Fruit fly (Drosophila melanogaster): ENCODE data around the gene CG6656.

The CG6656 gene

DNA sequence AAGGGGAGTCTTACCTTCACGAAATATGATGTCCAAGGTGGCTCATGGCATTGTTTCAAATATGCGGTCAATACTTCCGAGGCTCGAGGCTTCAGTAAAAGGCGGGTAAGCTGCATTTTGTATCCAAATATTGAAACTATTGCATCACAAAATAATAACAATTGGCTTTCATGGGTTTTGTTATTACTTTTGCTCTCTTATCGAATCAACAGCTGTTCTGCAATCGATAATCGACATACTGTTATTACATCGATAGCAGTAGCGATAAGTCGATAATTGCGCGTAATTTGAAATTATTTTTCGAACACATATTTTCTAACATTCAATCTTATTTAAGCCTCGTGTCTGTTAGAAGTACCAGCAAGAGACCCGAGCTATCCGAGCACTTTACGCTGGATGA lies 3.4 kb downstream of the CG6656 start, which contains the start of gene CG34148:
Gene CG34148 (minus strand): TSS at position 214 of the 400 bp plus-strand sequence.
- no peak for TF ChIP-seq Hr39 (GFP tag; optimal IDR thresholded peaks at IDR 0.05)

DNA sequence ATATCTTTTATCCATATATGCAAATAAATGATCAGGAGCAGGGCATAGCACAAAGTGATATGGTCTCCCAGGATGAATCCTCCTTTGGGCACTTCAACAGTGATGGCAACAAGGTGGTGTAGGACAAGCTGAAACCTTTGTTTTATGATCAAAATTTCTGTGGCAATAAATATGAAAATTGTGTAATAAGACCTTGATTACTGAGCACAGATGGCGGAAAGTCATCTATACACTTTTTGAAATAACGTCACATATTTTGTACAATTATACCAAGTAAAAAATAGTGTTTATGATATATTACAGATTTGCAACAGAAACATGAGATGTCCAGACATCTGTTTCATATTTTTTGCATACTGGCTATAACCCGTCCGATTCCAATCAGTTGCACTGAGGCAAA lies 5.4 kb downstream of the CG6656 start, which contains the start of gene CG31465:
Gene CG31465 (plus strand): TSS at position 301 of the 400 bp plus-strand sequence.
- no peak for TF ChIP-seq CG1621 (tag; optimal IDR thresholded peaks at IDR 0.05)
- TF ChIP-seq Lpt (GFP tag; optimal IDR thresholded peaks at IDR 0.05) = no peak
- no peak for TF ChIP-seq Ets96B (tag; optimal IDR thresholded peaks at IDR 0.05)
- TF ChIP-seq Gug (GFP tag; IDR thresholded peaks at IDR 0.05) = no peak
- no peak for TF ChIP-seq CG4318 (GFP tag; optimal IDR thresholded peaks at IDR 0.05)
- no peak for TF ChIP-seq lz (GFP tag; optimal IDR thresholded peaks at IDR 0.05)
- no peak for TF ChIP-seq fd59A (GFP tag; optimal IDR thresholded peaks at IDR 0.05)
- no peak for TF ChIP-seq Hr38 (GFP tag; optimal IDR thresholded peaks at IDR 0.05)
- no peak for TF ChIP-seq ss (GFP tag; optimal IDR thresholded peaks at IDR 0.05)
- no peak for TF ChIP-seq salr (GFP tag; optimal IDR thresholded peaks at IDR 0.05)

DNA sequence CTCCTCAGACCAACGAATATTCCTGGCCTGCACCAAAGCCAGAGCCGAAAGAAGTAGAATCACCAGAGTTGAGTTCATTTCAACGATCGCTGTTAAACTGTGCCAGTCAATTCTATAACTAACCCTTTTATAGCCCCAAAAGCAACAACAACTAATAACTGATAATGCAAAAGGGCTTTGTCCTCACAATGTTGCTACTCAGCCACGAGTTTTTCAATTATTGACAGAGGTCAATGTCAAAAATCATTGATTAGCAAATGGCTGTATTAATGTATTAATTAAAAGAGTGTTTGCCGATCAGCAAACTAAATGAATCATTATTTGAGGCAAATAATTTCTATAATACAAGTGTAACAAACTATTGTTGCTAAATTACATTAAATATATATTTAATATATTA lies 9.3 kb downstream of the CG6656 start, which contains the start of gene fit:
Gene fit (minus strand): TSS at position 101 of the 400 bp plus-strand sequence.
- TF ChIP-seq CG11294 (GFP tag; IDR thresholded peaks at IDR 0.05) (no peak), CG6792 (GFP tag; optimal IDR thresholded peaks at IDR 0.05) (no peak), CG6808 (GFP tag; optimal IDR thresholded peaks at IDR 0.05) (no peak), Ets21C (GFP tag; optimal IDR thresholded peaks at IDR 0.05) (no peak), CG16779 (tag; optimal IDR thresholded peaks at IDR 0.05) (no peak), salr (GFP tag; optimal IDR thresholded peaks at IDR 0.05) (no peak)

DNA sequence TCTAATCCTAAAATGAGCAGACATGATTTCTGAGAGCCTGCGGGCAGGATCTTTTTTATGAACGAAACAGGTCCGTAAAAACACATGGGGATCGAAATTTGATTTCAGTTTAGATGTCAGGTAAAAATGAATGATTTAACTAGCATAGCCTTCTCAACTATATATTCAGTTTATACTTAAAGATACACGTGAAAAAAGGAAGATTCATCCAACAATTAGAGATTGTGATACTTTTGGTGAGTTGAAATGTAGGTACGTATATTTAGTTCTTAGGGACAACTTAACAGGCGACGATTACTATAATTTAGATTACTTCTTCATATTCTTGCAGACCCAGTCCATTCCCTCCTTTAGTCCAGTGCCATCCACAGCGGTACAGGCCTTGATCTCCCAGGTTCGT lies 10.4 kb downstream of the CG6656 start, which contains the start of gene CG17819:
Gene CG17819 (minus strand): TSS at position 101 of the 400 bp plus-strand sequence.
- no peak for TF ChIP-seq Hr4 (GFP tag; optimal IDR thresholded peaks at IDR 0.05)
- TF ChIP-seq CG3919 (GFP tag; optimal IDR thresholded peaks at IDR 0.05) = no peak
- TF ChIP-seq OdsH (GFP tag; optimal IDR thresholded peaks at IDR 0.05) = no peak
- no peak for TF ChIP-seq CG16779 (tag; optimal IDR thresholded peaks at IDR 0.05)
- no peak for TF ChIP-seq Sox14 (GFP tag; optimal IDR thresholded peaks at IDR 0.05)
- no peak for TF ChIP-seq CG11762 (GFP tag; optimal IDR thresholded peaks at IDR 0.05; ENCODE audit: insufficient read depth)

DNA sequence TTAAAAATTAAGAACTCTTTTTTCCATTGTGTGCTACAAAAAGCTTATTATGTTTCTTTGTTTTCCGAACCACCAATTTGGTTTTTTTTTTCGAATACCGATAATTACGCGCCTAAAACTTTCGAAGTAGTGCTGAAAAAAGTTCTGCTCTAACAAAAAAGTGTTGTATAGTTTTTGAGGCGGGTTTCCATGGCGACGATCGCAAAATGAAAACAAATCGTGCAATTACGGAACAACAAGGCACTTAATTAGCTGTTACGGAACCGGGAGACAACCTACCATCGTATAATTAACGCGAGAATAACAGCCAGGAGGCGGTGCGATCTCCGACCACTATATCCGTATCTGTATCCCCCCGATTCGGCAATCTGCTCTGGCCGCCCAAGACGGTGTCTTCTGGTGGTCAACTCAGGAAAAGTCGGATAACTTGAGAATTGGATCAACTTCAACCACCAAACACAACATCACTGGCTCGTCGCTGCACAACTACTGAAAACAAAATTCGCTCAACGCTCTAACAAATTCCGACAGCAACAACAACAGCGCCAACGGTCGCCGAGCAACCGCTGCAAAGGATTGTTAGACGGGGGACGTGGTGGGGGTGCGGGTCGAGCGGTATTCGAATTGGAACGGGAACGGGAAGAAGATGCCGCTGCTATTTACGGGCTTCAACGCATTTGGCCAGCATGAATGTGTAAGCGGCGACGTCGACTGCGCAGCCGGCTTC lies 11.9 kb downstream of the CG6656 start, which contains the start of the genes CG6678 and dnd:
Gene CG6678 (plus strand): TSS at position 169 of the 727 bp plus-strand sequence.
Gene dnd (minus strand): TSS at position 495 of the 727 bp plus-strand sequence.
- TF ChIP-seq vri (GFP tag; optimal IDR thresholded peaks at IDR 0.05) = peak; percentile 1
- no peak for TF ChIP-seq CG7368 (GFP tag; optimal IDR thresholded peaks at IDR 0.05)

DNA sequence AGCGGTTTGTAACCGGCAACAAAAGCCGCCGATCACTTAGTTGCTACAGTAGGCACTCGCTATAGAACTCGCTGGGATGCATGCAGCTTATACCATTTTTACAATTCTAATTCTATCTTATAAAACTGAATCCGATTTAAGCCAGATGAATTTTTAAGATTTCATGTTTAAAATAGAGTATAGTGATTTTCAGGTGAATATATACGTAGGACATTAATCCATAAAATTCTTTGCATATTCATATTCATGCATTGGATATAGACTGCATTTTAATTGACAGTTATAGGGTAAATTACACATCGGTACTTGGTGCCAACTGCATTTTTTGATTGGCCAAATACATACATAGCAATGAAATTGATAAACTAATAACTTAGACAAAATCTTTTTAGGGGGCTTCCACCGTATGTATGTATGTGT lies 12.5 kb downstream of the CG6656 start:
- TF ChIP-seq CG4318 (GFP tag; optimal IDR thresholded peaks at IDR 0.05) (no peak), Eip75B (GFP tag; optimal IDR thresholded peaks at IDR 0.05) (peak; percentile 8), Eip78C (GFP tag) (peak; percentile 92), CG31627 (GFP tag; optimal IDR thresholded peaks at IDR 0.05) (peak; percentile 60), pdm3 (GFP tag; optimal IDR thresholded peaks at IDR 0.05) (no peak), CG11294 (GFP tag; IDR thresholded peaks at IDR 0.05) (no peak), CG11902 (GFP tag; optimal IDR thresholded peaks at IDR 0.05) (peak; percentile 47), CG8119 (GFP tag; IDR thresholded peaks at IDR 0.05) (peak; percentile 63; the same call in 2 of the 3 replicates), Blimp-1 (GFP tag; optimal IDR thresholded peaks at IDR 0.05) (peak; percentile 19), lz (GFP tag; optimal IDR thresholded peaks at IDR 0.05) (peak; percentile 69), CG10631 (GFP tag; optimal IDR thresholded peaks at IDR 0.05) (peak; percentile 25), CG9139 (GFP tag; optimal IDR thresholded peaks at IDR 0.05) (no peak), Ets21C (GFP tag; optimal IDR thresholded peaks at IDR 0.05) (peak; percentile 23), OdsH (GFP tag; optimal IDR thresholded peaks at IDR 0.05) (peak; percentile 17), Gug (GFP tag; IDR thresholded peaks at IDR 0.05) (peak; percentile 29; the same call in 1 of the 2 replicates), CG34406 (GFP tag; optimal IDR thresholded peaks at IDR 0.05) (no peak), Sox14 (GFP tag; optimal IDR thresholded peaks at IDR 0.05) (peak; percentile 47), Ets96B (tag; optimal IDR thresholded peaks at IDR 0.05) (no peak), CG8319 (GFP tag; optimal IDR thresholded peaks at IDR 0.05) (peak; percentile 47), fd59A (GFP tag; optimal IDR thresholded peaks at IDR 0.05) (no peak), spab (GFP tag; optimal IDR thresholded peaks at IDR 0.05) (peak; percentile 11), acj6 (GFP tag; optimal IDR thresholded peaks at IDR 0.05) (peak; percentile 50), Sox102F (GFP tag; optimal IDR thresholded peaks at IDR 0.05) (no peak), Hr4 (GFP tag; optimal IDR thresholded peaks at IDR 0.05) (peak; percentile 27), dsx (GFP tag; optimal IDR thresholded peaks at IDR 0.05; ENCODE audit: poor library complexity, severe bottlenecking) (peak; percentile 76)
